Worm (Caenorhabditis elegans) whole organism, early embryonic: ENCODE results near the gene T24F1.7.

Experiments
- ceh-13 ChIP-seq: fragments of 200-800 bp; sonication (Bioruptor generic); optimal IDR thresholded peaks from 2 replicates; lab custom pipeline; 2018; ENCODE audit warnings: mild to moderate bottlenecking, missing genetic modification characterization, missing compliant biosample characterization
- tra-4 ChIP-seq: sonication (generic microtip); optimal IDR thresholded peaks from 2 replicates; lab custom pipeline; 2017; ENCODE audit warnings: missing genetic modification characterization, missing compliant biosample characterization

ce11 chrII:11283013-11283412, 29.3 kb upstream of the T24F1.7 start:
- no peak for TF ChIP-seq tra-4 (tag; lab: Kevin White, UChicago)
- TF ChIP-seq ceh-13 (GFP tag; lab: Kevin White, UChicago): no peak
